Worm (Caenorhabditis elegans): Measurements from ENCODE around the gene Y4C6B.2.
"Not testable (repeated sequence)": the region's sequence is repeated elsewhere in the genome, so short reads cannot be mapped to it uniquely, and the experiment has no call there.

The Y4C6B.2 gene

ce11 chrIV:5308046-5308643 lies 31.2 kb upstream of the Y4C6B.2 start, which contains the start of the genes ZK354.9 and msp-58:
Gene ZK354.9 (minus strand): TSS chrIV:5308146.
Gene msp-58 (plus strand): TSS chrIV:5308593.
- not testable (repeated sequence) for TF ChIP-seq sea-1 (GFP tag; conservative IDR thresholded peaks at IDR 0.05); tbx-11 (GFP tag; IDR thresholded peaks at IDR 0.05); ceh-36 (tag; optimal IDR thresholded peaks at IDR 0.05)

DNA sequence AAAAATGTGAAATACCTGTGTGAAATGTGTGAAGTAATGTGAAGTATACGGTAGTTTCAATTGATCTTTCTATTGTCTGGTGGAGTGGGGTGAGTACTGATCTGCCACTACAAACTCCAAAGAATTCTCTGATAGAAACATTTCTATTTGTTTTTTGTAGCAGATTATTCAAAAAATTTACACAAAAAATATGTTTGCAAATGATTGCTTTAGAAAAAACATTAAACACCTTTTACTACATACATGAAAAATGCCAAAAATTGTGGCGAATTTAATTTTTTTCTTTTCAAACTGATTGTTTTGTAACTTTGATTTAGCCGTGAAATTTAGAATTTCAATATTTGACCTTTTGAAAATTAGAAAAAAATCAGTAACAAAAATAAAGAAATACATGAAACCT lies 29.6 kb upstream of the Y4C6B.2 start, which contains the start of gene ZK354.3:
TSS of gene ZK354.3 (plus strand) at position 301 of the 400 bp plus-strand sequence.
- TF ChIP-seq ceh-36 (tag; optimal IDR thresholded peaks at IDR 0.05), result no peak
- TF ChIP-seq ama-1 (optimal IDR thresholded peaks at IDR 0.05), result no peak
- no peak for TF ChIP-seq pes-1 (GFP tag; IDR thresholded peaks at IDR 0.05)
- TF ChIP-seq hmg-4 (GFP tag; optimal IDR thresholded peaks at IDR 0.05), result no peak
- TF ChIP-seq flt-1 (GFP tag; IDR thresholded peaks at IDR 0.05), result no peak
- TF ChIP-seq tbx-11 (GFP tag; IDR thresholded peaks at IDR 0.05), result no peak
- TF ChIP-seq sea-1 (GFP tag; conservative IDR thresholded peaks at IDR 0.05), result no peak
- TF ChIP-seq tra-4 (tag; optimal IDR thresholded peaks at IDR 0.05), result no peak
- no peak for TF ChIP-seq F13C5.2 (tag; optimal IDR thresholded peaks at IDR 0.05)
- no peak for TF ChIP-seq aly-1 (tag; optimal IDR thresholded peaks at IDR 0.05)
- TF ChIP-seq scrt-1 (GFP tag; IDR thresholded peaks at IDR 0.05), result no peak
- TF ChIP-seq hmbx-1 (tag; optimal IDR thresholded peaks at IDR 0.05), result no peak

DNA sequence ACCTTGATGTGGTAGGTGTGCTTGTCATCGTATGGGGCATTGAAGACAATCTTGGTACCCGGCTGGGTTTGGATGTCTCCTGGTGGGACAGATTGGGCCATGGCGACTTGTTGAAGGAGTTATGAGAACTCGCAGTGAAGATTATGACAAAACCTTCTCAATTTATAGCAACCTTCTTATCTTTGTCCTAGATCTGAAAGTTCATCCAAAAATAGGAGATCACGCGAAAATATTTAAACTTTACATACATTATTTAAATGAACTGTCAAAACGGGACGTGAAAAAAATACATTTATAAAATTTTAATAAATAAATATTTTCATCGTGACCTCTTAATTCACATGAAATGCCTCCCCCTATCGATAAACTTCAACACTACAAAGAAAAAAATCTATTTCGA lies 26.4 kb upstream of the Y4C6B.2 start, which contains the start of the genes msp-59 and ZK354.2:
TSS of gene msp-59 (minus strand) at position 101 of the 400 bp plus-strand sequence.
TSS of gene ZK354.2 (plus strand) at position 395 of the 400 bp plus-strand sequence.
- not testable (repeated sequence) for TF ChIP-seq F13C5.2 (tag; optimal IDR thresholded peaks at IDR 0.05); scrt-1 (GFP tag; IDR thresholded peaks at IDR 0.05); hnd-1 (tag; optimal IDR thresholded peaks at IDR 0.05)

DNA sequence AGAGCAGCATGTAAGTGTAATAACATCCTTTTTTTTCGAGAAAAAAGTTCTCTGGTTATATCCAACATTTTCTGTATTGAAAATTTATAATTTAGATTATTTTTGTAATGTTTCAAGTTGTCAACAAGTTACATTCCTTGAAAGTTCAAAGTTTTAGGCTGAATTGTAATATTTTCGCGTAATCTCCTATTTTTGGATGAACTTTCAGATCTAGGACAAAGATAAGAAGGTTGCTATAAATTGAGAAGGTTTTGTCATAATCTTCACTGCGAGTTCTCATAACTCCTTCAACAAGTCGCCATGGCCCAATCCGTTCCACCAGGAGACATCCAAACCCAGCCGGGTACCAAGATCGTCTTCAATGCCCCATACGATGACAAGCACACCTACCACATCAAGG lies 23.2 kb upstream of the Y4C6B.2 start, which contains the start of gene msp-65:
TSS of gene msp-65 (plus strand) at position 301 of the 400 bp plus-strand sequence.
- TF ChIP-seq tbx-37 (GFP tag; conservative IDR thresholded peaks at IDR 0.05); ceh-13 (GFP tag; optimal IDR thresholded peaks at IDR 0.05); ama-1 (optimal IDR thresholded peaks at IDR 0.05): not testable (repeated sequence)

DNA sequence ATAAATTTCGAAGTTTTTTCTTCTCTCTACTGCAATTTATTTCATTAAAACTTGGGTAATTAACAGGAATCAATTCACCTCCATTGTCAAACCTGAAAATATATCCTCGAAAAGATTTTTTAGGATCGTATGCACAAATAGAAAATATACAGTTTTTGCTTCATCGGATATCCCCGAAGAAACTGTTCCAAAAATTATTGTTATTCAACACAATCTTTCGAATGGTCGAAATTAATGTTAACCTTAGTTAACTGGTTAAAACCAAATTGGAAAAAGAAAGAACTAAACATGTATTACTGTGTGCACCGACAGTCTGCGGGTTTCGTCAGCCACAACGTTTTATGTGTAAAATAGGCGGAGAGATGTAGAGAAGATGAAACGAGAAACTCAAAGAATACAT lies 22.3 kb upstream of the Y4C6B.2 start:
- no peak for TF ChIP-seq F13C5.2 (tag; optimal IDR thresholded peaks at IDR 0.05)
- TF ChIP-seq tbx-11 (GFP tag; IDR thresholded peaks at IDR 0.05), result no peak
- no peak for TF ChIP-seq ceh-13 (GFP tag; optimal IDR thresholded peaks at IDR 0.05)
- TF ChIP-seq hmg-4 (GFP tag; optimal IDR thresholded peaks at IDR 0.05), result no peak
- no peak for TF ChIP-seq tbx-37 (GFP tag; conservative IDR thresholded peaks at IDR 0.05)
- no peak for TF ChIP-seq flt-1 (GFP tag; IDR thresholded peaks at IDR 0.05)
- no peak for TF ChIP-seq ama-1 (optimal IDR thresholded peaks at IDR 0.05)
- no peak for TF ChIP-seq sea-1 (GFP tag; conservative IDR thresholded peaks at IDR 0.05)
- no peak for TF ChIP-seq B0310.2 (tag; optimal IDR thresholded peaks at IDR 0.05)

- TF ChIP-seq sea-1 (GFP tag; conservative IDR thresholded peaks at IDR 0.05), result no peak
- TF ChIP-seq F13C5.2 (tag; optimal IDR thresholded peaks at IDR 0.05), result no peak
These were observed 20.5 kb upstream of the Y4C6B.2 start, which contains the start of gene slc-46A for ce11 chrIV:5318835-5319303. Gene slc-46A (plus strand): TSS chrIV:5319253.

- no peak for TF ChIP-seq ceh-36 (tag; optimal IDR thresholded peaks at IDR 0.05)
- TF ChIP-seq hmg-4 (GFP tag; optimal IDR thresholded peaks at IDR 0.05), result no peak
- no peak for TF ChIP-seq hnd-1 (tag; optimal IDR thresholded peaks at IDR 0.05)
These were observed 13.2 kb upstream of the Y4C6B.2 start, which contains the start of gene Y4C6B.4 for ce11 chrIV:5326144-5326543. Gene Y4C6B.4 (plus strand): TSS chrIV:5326444.

DNA sequence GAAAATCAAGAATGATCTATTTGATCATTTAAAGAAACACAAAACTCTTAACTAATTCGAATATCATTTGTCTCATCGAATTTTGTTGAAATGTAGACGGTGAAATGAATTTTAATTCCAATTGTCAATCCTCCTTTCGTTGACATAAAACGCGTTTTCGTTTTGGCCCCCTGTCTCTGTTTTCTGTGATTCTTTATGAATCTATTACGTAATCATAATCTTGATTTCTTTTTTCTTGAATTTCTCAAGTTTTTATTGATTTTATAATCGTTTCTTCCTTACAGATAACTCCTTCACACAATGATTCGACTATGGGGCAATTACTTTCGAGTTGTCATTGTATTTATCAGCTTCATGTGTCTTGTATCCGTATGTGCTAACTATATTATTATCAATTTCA lies 7.2 kb upstream of the Y4C6B.2 start, which contains the start of gene Y4C6B.3:
TSS of gene Y4C6B.3 (plus strand) at position 301 of the 400 bp plus-strand sequence.
- no peak for TF ChIP-seq hmg-4 (GFP tag; optimal IDR thresholded peaks at IDR 0.05)
- TF ChIP-seq flt-1 (GFP tag; IDR thresholded peaks at IDR 0.05), result no peak
- TF ChIP-seq tbx-37 (GFP tag; conservative IDR thresholded peaks at IDR 0.05), result no peak
- no peak for TF ChIP-seq F13C5.2 (tag; optimal IDR thresholded peaks at IDR 0.05)
- TF ChIP-seq B0310.2 (tag; optimal IDR thresholded peaks at IDR 0.05), result no peak
- TF ChIP-seq scrt-1 (GFP tag; IDR thresholded peaks at IDR 0.05), result no peak
- TF ChIP-seq sea-1 (GFP tag; conservative IDR thresholded peaks at IDR 0.05), result no peak
- no peak for TF ChIP-seq hmbx-1 (tag; optimal IDR thresholded peaks at IDR 0.05)
- TF ChIP-seq hnd-1 (tag; optimal IDR thresholded peaks at IDR 0.05), result no peak
- TF ChIP-seq ets-7 (tag; optimal IDR thresholded peaks at IDR 0.05), result no peak
- no peak for TF ChIP-seq ceh-13 (GFP tag; optimal IDR thresholded peaks at IDR 0.05)
- TF ChIP-seq tbx-11 (GFP tag; IDR thresholded peaks at IDR 0.05), result no peak

- TF ChIP-seq sea-1 (GFP tag; conservative IDR thresholded peaks at IDR 0.05) (no peak), tbx-37 (GFP tag; conservative IDR thresholded peaks at IDR 0.05) (no peak), ceh-13 (GFP tag; optimal IDR thresholded peaks at IDR 0.05) (no peak), pes-1 (GFP tag; IDR thresholded peaks at IDR 0.05) (no peak), hmg-4 (GFP tag; optimal IDR thresholded peaks at IDR 0.05) (no peak), tra-4 (tag; optimal IDR thresholded peaks at IDR 0.05) (no peak)
These were observed 5.9 kb upstream of the Y4C6B.2 start for ce11 chrIV:5333484-5333883.

Data from whole organism, early embryonic.